Fruit fly (Drosophila melanogaster): Measurements from ENCODE around the gene ZC3H3.

Gene ZC3H3

DNA sequence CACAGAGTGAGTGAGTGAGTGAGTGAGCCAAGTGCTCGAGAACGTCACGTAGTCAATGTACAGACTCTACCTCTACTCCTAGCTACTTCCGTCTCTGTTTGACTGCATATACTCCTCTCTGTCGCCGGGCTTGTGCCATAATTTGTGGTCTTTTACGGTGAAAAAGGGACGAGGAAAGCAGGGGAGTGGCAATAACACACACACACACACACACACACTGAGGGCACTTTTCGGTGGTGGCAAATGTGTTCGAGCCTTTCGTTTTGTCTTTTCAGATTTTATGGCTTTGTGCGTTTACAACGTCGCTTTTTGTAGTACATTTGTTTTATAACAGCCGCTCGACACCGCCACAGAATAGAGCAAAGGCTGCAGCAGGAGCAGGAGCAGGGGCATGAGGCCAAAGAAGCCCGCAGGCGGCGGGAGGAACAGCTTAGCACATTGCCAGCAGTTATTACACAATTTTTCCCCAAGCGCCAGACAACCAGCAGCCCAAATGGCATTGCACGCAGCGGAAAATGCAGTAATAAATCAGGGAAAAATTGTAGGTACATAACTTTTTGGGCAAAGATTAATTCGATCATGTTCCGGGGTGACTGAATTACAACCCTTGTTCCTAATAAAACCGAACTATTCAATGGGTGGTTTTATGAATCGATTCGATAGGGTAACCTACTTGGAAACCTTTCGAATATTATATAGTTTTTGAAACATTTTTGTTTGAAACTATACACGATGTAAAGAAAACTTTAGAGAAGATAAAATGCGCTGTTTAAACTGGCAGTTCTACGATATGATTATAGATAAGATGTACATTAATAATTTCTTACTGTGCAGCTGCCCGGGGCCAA lies 50.6 kb downstream of the ZC3H3 start (continued):
- no peak for TF ChIP-seq CG17186 (GFP tag; optimal IDR thresholded peaks at IDR 0.05)
- no peak for TF ChIP-seq Hey (tag; optimal IDR thresholded peaks at IDR 0.05)
- TF ChIP-seq Doc2 (GFP tag; IDR thresholded peaks at IDR 0.05): no peak
- TF ChIP-seq C15 (GFP tag; IDR thresholded peaks at IDR 0.05): no peak
- TF ChIP-seq Sox102F (GFP tag; optimal IDR thresholded peaks at IDR 0.05): peak; percentile 36
- TF ChIP-seq CG31224 (GFP tag; IDR thresholded peaks at IDR 0.05): no peak
- TF ChIP-seq org-1 (GFP tag; optimal IDR thresholded peaks at IDR 0.05): no peak
- TF ChIP-seq Blimp-1 (GFP tag; optimal IDR thresholded peaks at IDR 0.05): peak; percentile 12
- TF ChIP-seq CG18619 (GFP tag; optimal IDR thresholded peaks at IDR 0.05): no peak
- TF ChIP-seq Eip74EF (GFP tag; optimal IDR thresholded peaks at IDR 0.05): no peak
- no peak for TF ChIP-seq CG8924 (tag; optimal IDR thresholded peaks at IDR 0.05)
- no peak for TF ChIP-seq CG4360 (GFP tag; IDR thresholded peaks at IDR 0.05)
- no peak for TF ChIP-seq CG18599 (GFP tag; optimal IDR thresholded peaks at IDR 0.05)
- no peak for TF ChIP-seq Usf (GFP tag; optimal IDR thresholded peaks at IDR 0.05)
- TF ChIP-seq MESR4 (GFP tag; optimal IDR thresholded peaks at IDR 0.05): no peak
- TF ChIP-seq D19B (GFP tag; optimal IDR thresholded peaks at IDR 0.05): no peak
- TF ChIP-seq sens (GFP tag): peak; percentile 49
- TF ChIP-seq so (GFP tag; IDR thresholded peaks at IDR 0.05): no peak
- peak; percentile 5 for TF ChIP-seq CG2678 (tag; optimal IDR thresholded peaks at IDR 0.05)
- TF ChIP-seq CG4282 (GFP tag; optimal IDR thresholded peaks at IDR 0.05): no peak
- TF ChIP-seq Fer1 (GFP tag; optimal IDR thresholded peaks at IDR 0.05): no peak
- peak; percentile 49 for TF ChIP-seq gem (tag; optimal IDR thresholded peaks at IDR 0.05)
- no peak for TF ChIP-seq Hmr (GFP tag; optimal IDR thresholded peaks at IDR 0.05)
- TF ChIP-seq lola (GFP tag; optimal IDR thresholded peaks at IDR 0.05): peak in 1 of 3 experiments; percentile 15
- TF ChIP-seq CG11723 (GFP tag; optimal IDR thresholded peaks at IDR 0.05): no peak
- TF ChIP-seq Gug (GFP tag; IDR thresholded peaks at IDR 0.05): no peak
- TF ChIP-seq phol (tag; optimal IDR thresholded peaks at IDR 0.05): peak; percentile 48
- no peak for TF ChIP-seq Taf1 (GFP tag; IDR thresholded peaks at IDR 0.05)
- no peak for TF ChIP-seq Meics (GFP tag; optimal IDR thresholded peaks at IDR 0.05)
- TF ChIP-seq Hr51 (GFP tag; optimal IDR thresholded peaks at IDR 0.05): peak in 1 of 2 experiments; percentile 36
- TF ChIP-seq caup (GFP tag; optimal IDR thresholded peaks at IDR 0.05; ENCODE audit: severe bottlenecking): peak; percentile 9
- no peak for TF ChIP-seq CG2875 (GFP tag; optimal IDR thresholded peaks at IDR 0.05)
- no peak for TF ChIP-seq CG17328 (GFP tag; IDR thresholded peaks at IDR 0.05)
- no peak for TF ChIP-seq CG14965 (GFP tag; optimal IDR thresholded peaks at IDR 0.05; ENCODE audit: borderline replicate concordance)
- peak; percentile 50 for TF ChIP-seq CG7556 (GFP tag; optimal IDR thresholded peaks at IDR 0.05)
- TF ChIP-seq pros (GFP tag; optimal IDR thresholded peaks at IDR 0.05): peak; percentile 79
- no peak for TF ChIP-seq CG5953 (GFP tag; IDR thresholded peaks at IDR 0.05)
- no peak for TF ChIP-seq CG11695 (GFP tag; IDR thresholded peaks at IDR 0.05)
- no peak for TF ChIP-seq CG16779 (GFP tag; IDR thresholded peaks at IDR 0.05)
- no peak for TF ChIP-seq wor (GFP tag; IDR thresholded peaks at IDR 0.05)
- TF ChIP-seq CG11560 (tag; IDR thresholded peaks at IDR 0.05): no peak
- TF ChIP-seq bab2 (GFP tag; optimal IDR thresholded peaks at IDR 0.05): no peak
- no peak for TF ChIP-seq HHEX (GFP tag; optimal IDR thresholded peaks at IDR 0.05)
- TF ChIP-seq CG9876 (GFP tag; optimal IDR thresholded peaks at IDR 0.05): no peak
- TF ChIP-seq CG18764 (GFP tag; optimal IDR thresholded peaks at IDR 0.05): no peak
- peak; percentile 53 for TF ChIP-seq CG18262 (tag; optimal IDR thresholded peaks at IDR 0.05)
- no peak for TF ChIP-seq Trl (optimal IDR thresholded peaks at IDR 0.05)
- TF ChIP-seq Trl (GFP tag; optimal IDR thresholded peaks at IDR 0.05): no peak
- no peak for TF ChIP-seq kni (GFP tag; optimal IDR thresholded peaks at IDR 0.05)
